Worm (Caenorhabditis elegans): Measurements from ENCODE around the gene K08B5.2.

The K08B5.2 gene

ce11 chrX:16558776-16559175 lies 5.1 kb upstream of the K08B5.2 start (continued):
- TF ChIP-seq lin-29 (GFP tag; IDR thresholded peaks at IDR 0.05) (no peak), hmg-1.1 (GFP tag; IDR thresholded peaks at IDR 0.05) (peak; percentile 55; the same call in 1 of the 2 replicates), nhr-25 (tag; optimal IDR thresholded peaks at IDR 0.05; ENCODE audit: borderline replicate concordance, insufficient read depth) (no peak), pqm-1 (tag; optimal IDR thresholded peaks at IDR 0.05) (no peak), pha-4 (GFP tag; IDR thresholded peaks at IDR 0.05) (peak; percentile 48; the same call in 1 of the 2 replicates), pha-4 (tag; optimal IDR thresholded peaks at IDR 0.05) (no peak), aly-2 (tag; optimal IDR thresholded peaks at IDR 0.05) (no peak), F37D6.2 (tag; optimal IDR thresholded peaks at IDR 0.05) (no peak), lir-3 (tag; optimal IDR thresholded peaks at IDR 0.05) (no peak), lin-13 (GFP tag; optimal IDR thresholded peaks at IDR 0.05) (no peak), nhr-48 (tag; optimal IDR thresholded peaks at IDR 0.05) (peak; percentile 6), attf-4 (tag; optimal IDR thresholded peaks at IDR 0.05) (no peak), tag-97 (GFP tag; IDR thresholded peaks at IDR 0.05) (no peak)

- TF ChIP-seq hlh-11 (tag; optimal IDR thresholded peaks at IDR 0.05) (peak; percentile 26), dmd-6 (GFP tag; IDR thresholded peaks at IDR 0.05) (no peak), nhr-28 (tag; optimal IDR thresholded peaks at IDR 0.05) (no peak)
Measured at ce11 chrX:16558117-16558516, 4.4 kb upstream of the K08B5.2 start, which contains the start of gene K08B5.1. K08B5.1 (plus strand) TSS chrX:16558434.

DNA sequence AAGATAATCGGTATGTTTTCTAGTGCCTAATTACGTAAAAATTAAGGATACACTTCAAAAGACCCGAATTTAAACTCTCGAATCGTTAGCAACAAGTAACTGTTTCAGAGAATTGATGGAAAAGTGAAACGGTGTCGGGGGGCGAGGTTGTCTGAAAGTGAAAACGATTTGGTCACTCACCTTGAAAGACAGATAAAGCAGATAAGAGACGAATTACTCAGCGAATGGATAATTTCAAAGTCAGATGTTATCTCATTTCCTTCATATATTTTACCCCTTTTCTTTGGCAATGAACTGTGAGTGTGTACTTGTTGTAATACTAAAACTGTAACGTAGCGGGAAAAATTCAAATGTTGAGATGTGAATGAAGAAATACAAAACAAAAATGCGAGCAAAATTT lies 2.0 kb upstream of the K08B5.2 start:
- TF ChIP-seq lir-3 (tag; optimal IDR thresholded peaks at IDR 0.05) = no peak
- TF ChIP-seq lim-7 (GFP tag; IDR thresholded peaks at IDR 0.05) = no peak
- peak; percentile 57 for TF ChIP-seq aha-1 (tag)
- TF ChIP-seq hmg-1.1 (GFP tag; IDR thresholded peaks at IDR 0.05) = no peak

DNA sequence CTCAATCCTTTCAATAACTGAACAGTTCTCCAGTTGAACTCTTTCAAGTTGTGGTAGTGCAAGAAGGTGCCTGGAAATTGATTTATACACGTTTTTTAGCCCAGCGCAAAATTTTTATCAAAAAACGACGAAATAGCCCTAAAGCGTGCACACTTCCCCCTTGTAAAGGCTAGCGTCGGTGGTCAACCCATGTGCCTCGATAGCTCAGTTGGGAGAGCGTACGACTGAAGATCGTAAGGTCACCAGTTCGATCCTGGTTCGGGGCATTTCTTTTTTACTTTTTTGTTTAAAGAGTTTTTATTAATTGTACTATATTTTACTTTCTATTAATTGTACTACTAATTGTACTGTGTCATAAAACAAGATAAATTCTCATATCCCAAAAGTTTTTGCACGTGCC lies 2.4 kb downstream of the K08B5.2 start:
- TF ChIP-seq nhr-42 (GFP tag; IDR thresholded peaks at IDR 0.05) (no peak), pha-4 (GFP tag; IDR thresholded peaks at IDR 0.05) (peak; percentile 71; the same call in 1 of the 2 replicates), pha-4 (tag; optimal IDR thresholded peaks at IDR 0.05) (no peak), F44E2.7 (GFP tag; IDR thresholded peaks at IDR 0.05) (peak; percentile 32; the same call in 1 of the 2 replicates), daf-19 (GFP tag; conservative IDR thresholded peaks at IDR 0.05) (peak; percentile 59; the same call in 1 of the 2 replicates), aha-1 (tag) (no peak), sdz-12 (GFP tag; optimal IDR thresholded peaks at IDR 0.05) (peak; percentile 42), egl-43 (GFP tag; IDR thresholded peaks at IDR 0.05) (peak; percentile 63; the same call in 1 of the 2 replicates), nhr-6 (tag; optimal IDR thresholded peaks at IDR 0.05) (peak; percentile 8), fkh-10 (GFP tag; optimal IDR thresholded peaks at IDR 0.05) (no peak), hlh-11 (tag; optimal IDR thresholded peaks at IDR 0.05) (peak; percentile 10), hmg-1.1 (GFP tag; IDR thresholded peaks at IDR 0.05) (peak; percentile 58; the same call in 1 of the 2 replicates), vab-7 (GFP tag; IDR thresholded peaks at IDR 0.05) (peak; percentile 65), Y75B8A.6 (GFP tag; IDR thresholded peaks at IDR 0.05) (0 out of 2 replicates have a peak, but pooled peaks have one; percentile 41), hlh-30 (tag; optimal IDR thresholded peaks at IDR 0.05; ENCODE audit: insufficient read depth) (peak; percentile 64), lin-1 (GFP tag; IDR thresholded peaks at IDR 0.05) (peak; percentile 52; the same call in 1 of the 2 replicates), mxl-3 (GFP tag; optimal IDR thresholded peaks at IDR 0.05) (peak; percentile 14), dve-1 (tag; optimal IDR thresholded peaks at IDR 0.05; ENCODE audit: insufficient read depth) (peak; percentile 43), dmd-8 (GFP tag; IDR thresholded peaks at IDR 0.05) (peak; percentile 79; the same call in 1 of the 2 replicates), mxl-2 (GFP tag; conservative IDR thresholded peaks at IDR 0.05) (0 out of 2 replicates have a peak, but pooled peaks have one; percentile 32), Y48G9A.11 (GFP tag; IDR thresholded peaks at IDR 0.05) (0 out of 2 replicates have a peak, but pooled peaks have one; percentile 15), daf-16 (GFP tag; optimal IDR thresholded peaks at IDR 0.05) (peak in 1 of 2 experiments; percentile 16), daf-16 (tag; optimal IDR thresholded peaks at IDR 0.05) (peak; percentile 28), T26A8.4 (GFP tag; IDR thresholded peaks at IDR 0.05) (peak; percentile 75), rbr-2 (tag; optimal IDR thresholded peaks at IDR 0.05) (peak; percentile 30), nhr-102 (tag; optimal IDR thresholded peaks at IDR 0.05) (peak; percentile 54), mep-1 (tag; optimal IDR thresholded peaks at IDR 0.05) (peak; percentile 48), php-3 (GFP tag; IDR thresholded peaks at IDR 0.05) (0 out of 2 replicates have a peak, but pooled peaks have one; percentile 36), dmd-6 (GFP tag; IDR thresholded peaks at IDR 0.05) (peak; percentile 44), nhr-48 (tag; optimal IDR thresholded peaks at IDR 0.05) (peak; percentile 21), ceh-82 (tag; optimal IDR thresholded peaks at IDR 0.05) (no peak), F26F4.8 (GFP tag; conservative IDR thresholded peaks at IDR 0.05) (0 out of 2 replicates have a peak, but pooled peaks have one; percentile 12), tra-1 (GFP tag; IDR thresholded peaks at IDR 0.05) (peak; percentile 56; the same call in 1 of the 2 replicates)

Data from whole organism, L4 larva.